Worm (Caenorhabditis elegans) whole organism, L4/young adult: ENCODE results near the gene F41G3.20.

Experiments
- W03F9.2 ChIP-seq: fragments of 150-350 bp; optimal IDR thresholded peaks from 2 replicates; lab custom pipeline; 2014; ENCODE audit warnings: missing biosample characterization, missing genetic modification characterization
- him-1 ChIP-seq: sonication (generic microtip); optimal IDR thresholded peaks from 2 replicates; lab custom pipeline; 2016; ENCODE audit warnings: missing genotype, missing genetic modification reagents, missing genetic modification characterization, missing compliant biosample characterization

ce11 chrII:6710596-6710995 lies 40.2 kb downstream of the F41G3.20 start:
- TF ChIP-seq him-1 (tag; lab: Kevin White, UChicago) (no peak), W03F9.2 (tag; lab: Kevin White, UChicago) (no peak)
